Worm (Caenorhabditis elegans) whole organism, young adult: ENCODE data around the gene hrg-10.

Experiments
- B0261.1 ChIP-seq: sonication (generic microtip); optimal IDR thresholded peaks from 2 replicates; lab custom pipeline; 2016; ENCODE audit warnings: mild to moderate bottlenecking, missing genetic modification characterization, moderate library complexity, missing compliant biosample characterization
- C06A6.2 ChIP-seq: fragments of 200-800 bp; sonication (Bioruptor generic); conservative IDR thresholded peaks from 2 replicates; pipeline ENCODE4 v1.3.6; 2022; ENCODE audit warnings: missing genetic modification characterization, missing compliant biosample characterization
- F22D6.2 ChIP-seq: sonication (generic microtip); optimal IDR thresholded peaks from 2 replicates; lab custom pipeline; 2016; ENCODE audit warnings: mild to moderate bottlenecking, missing genetic modification characterization, missing compliant biosample characterization
- F39B2.1 ChIP-seq: fragments of 200-800 bp; sonication (Bioruptor generic); IDR thresholded peaks from 2 replicates; pipeline ENCODE4 v1.3.6; 2022; ENCODE audit warnings: missing genetic modification reagents, missing genetic modification characterization, missing compliant biosample characterization
- F49E8.2 ChIP-seq: sonication (generic microtip); optimal IDR thresholded peaks from 3 replicates; lab custom pipeline; 2017; ENCODE audit warnings: missing genetic modification characterization, mild to moderate bottlenecking, missing compliant biosample characterization, antibody characterized with exemption, moderate library complexity; ENCODE audit not compliant: insufficient read depth
- F52B5.7 ChIP-seq: sonication (generic microtip); optimal IDR thresholded peaks from 2 replicates; lab custom pipeline; 2016; ENCODE audit warnings: mild to moderate bottlenecking, missing genetic modification characterization, missing compliant biosample characterization
- F57C9.4 ChIP-seq: sonication (generic microtip); optimal IDR thresholded peaks from 2 replicates; lab custom pipeline; 2017; ENCODE audit warnings: mild to moderate bottlenecking, missing genetic modification characterization, missing compliant biosample characterization
- ZK185.1 ChIP-seq: sonication (generic microtip); optimal IDR thresholded peaks from 2 replicates; lab custom pipeline; 2016; ENCODE audit warnings: mild to moderate bottlenecking, missing genetic modification characterization, missing compliant biosample characterization; ENCODE audit not compliant: poor library complexity, severe bottlenecking
- ama-1 ChIP-seq, 3 experiments: fragments of 150-350 bp in 1 of 3; sonication (generic microtip) in 2 of 3; optimal IDR thresholded peaks; 2 replicates each; lab custom pipeline; 2014 to 2018; ENCODE audit warnings: missing biosample characterization in 2 of 3, missing genetic modification characterization in 2 of 3, missing genetic modification reagents in 2 of 3
- ccch-3 ChIP-seq: fragments of 200-800 bp; sonication (Bioruptor generic); optimal IDR thresholded peaks from 2 replicates; lab custom pipeline; 2018; ENCODE audit warnings: mild to moderate bottlenecking, missing genetic modification characterization, missing compliant biosample characterization
- ceh-100 ChIP-seq: fragments of 200-800 bp; sonication (Bioruptor generic); IDR thresholded peaks from 2 replicates; pipeline ENCODE4 v1.3.6; 2022; ENCODE audit warnings: missing genetic modification reagents, missing genetic modification characterization, missing compliant biosample characterization
- ceh-40 ChIP-seq: fragments of 200-800 bp; sonication (Bioruptor generic); IDR thresholded peaks from 2 replicates; pipeline ENCODE4 v1.3.6; 2022; ENCODE audit warnings: missing genetic modification characterization, missing compliant biosample characterization
- ceh-58 ChIP-seq: fragments of 200-800 bp; sonication (Bioruptor generic); IDR thresholded peaks from 2 replicates; pipeline ENCODE4 v1.3.6; 2022; ENCODE audit warnings: missing genetic modification characterization, missing compliant biosample characterization
- ceh-91 ChIP-seq: fragments of 200-800 bp; sonication (Bioruptor generic); IDR thresholded peaks from 2 replicates; pipeline ENCODE4 v1.3.6; 2022; ENCODE audit warnings: missing genetic modification reagents, missing genetic modification characterization, missing compliant biosample characterization
- dpff-1 ChIP-seq: sonication (generic microtip); optimal IDR thresholded peaks from 2 replicates; lab custom pipeline; 2017; ENCODE audit warnings: mild to moderate bottlenecking, missing genetic modification characterization, missing compliant biosample characterization
- efl-1 ChIP-seq: fragments of 150-350 bp; optimal IDR thresholded peaks from 2 replicates; lab custom pipeline; 2014; ENCODE audit warnings: missing biosample characterization, missing genetic modification reagents, missing genetic modification characterization
- ekl-4 ChIP-seq: fragments of 200-800 bp; sonication (Bioruptor generic); IDR thresholded peaks from 2 replicates; pipeline ENCODE4 v1.3.6; 2022; ENCODE audit warnings: missing genetic modification reagents, missing genetic modification characterization, missing compliant biosample characterization
- fkh-3 ChIP-seq: sonication (generic microtip); optimal IDR thresholded peaks from 2 replicates; lab custom pipeline; 2016; ENCODE audit warnings: mild to moderate bottlenecking, missing genetic modification characterization, missing compliant biosample characterization
- gei-17 ChIP-seq: fragments of 200-800 bp; sonication (Bioruptor generic); optimal IDR thresholded peaks from 2 replicates; lab custom pipeline; 2018; ENCODE audit warnings: mild to moderate bottlenecking, missing genetic modification characterization, missing compliant biosample characterization
- hlh-26 ChIP-seq: fragments of 200-800 bp; sonication (Bioruptor generic); conservative IDR thresholded peaks from 2 replicates; pipeline ENCODE4 v1.3.6; 2022; ENCODE audit warnings: missing genetic modification reagents, missing genetic modification characterization, missing compliant biosample characterization
- hsf-1 ChIP-seq: fragments of 200-800 bp; sonication (Bioruptor generic); IDR thresholded peaks from 2 replicates; pipeline ENCODE4 v1.3.6; 2022; ENCODE audit warnings: missing genetic modification reagents, missing genetic modification characterization, missing compliant biosample characterization
- let-607 ChIP-seq, 2 experiments: fragments of 200-800 bp in 1 of 2; sonication (Bioruptor generic) in 1 of 2; sonication (generic microtip) in 1 of 2; optimal IDR thresholded peaks; 2 replicates each; lab custom pipeline; 2016 to 2018; ENCODE audit warnings: mild to moderate bottlenecking in 2 of 2, missing compliant biosample characterization in 2 of 2, missing genetic modification characterization in 2 of 2, moderate library complexity in 2 of 2, missing genotype in 1 of 2
- lin-54 ChIP-seq: fragments of 200-800 bp; sonication (Bioruptor generic); optimal IDR thresholded peaks from 2 replicates; lab custom pipeline; 2018; ENCODE audit warnings: mild to moderate bottlenecking, missing genetic modification characterization, missing compliant biosample characterization
- lsy-27 ChIP-seq: sonication (generic microtip); optimal IDR thresholded peaks from 2 replicates; lab custom pipeline; 2017; ENCODE audit warnings: missing genetic modification characterization, mild to moderate bottlenecking, missing compliant biosample characterization, antibody characterized with exemption, missing genotype, borderline replicate concordance; ENCODE audit not compliant: insufficient read depth
- madf-3 ChIP-seq: fragments of 200-800 bp; sonication (Bioruptor generic); IDR thresholded peaks from 2 replicates; pipeline ENCODE4 v1.3.6; 2022; ENCODE audit warnings: missing genetic modification reagents, missing genetic modification characterization, missing compliant biosample characterization
- nhr-120 ChIP-seq: fragments of 200-800 bp; sonication (Bioruptor generic); IDR thresholded peaks from 2 replicates; pipeline ENCODE4 v1.3.6; 2022; ENCODE audit warnings: missing genetic modification characterization, missing compliant biosample characterization
- nhr-179 ChIP-seq: sonication (generic microtip); optimal IDR thresholded peaks from 2 replicates; lab custom pipeline; 2016; ENCODE audit warnings: mild to moderate bottlenecking, missing genetic modification characterization, missing compliant biosample characterization
- nhr-27 ChIP-seq: fragments of 200-800 bp; sonication (Bioruptor generic); optimal IDR thresholded peaks from 2 replicates; lab custom pipeline; 2018; ENCODE audit warnings: mild to moderate bottlenecking, missing genetic modification characterization, moderate library complexity, missing compliant biosample characterization
- rcor-1 ChIP-seq: fragments of 200-800 bp; sonication (Bioruptor generic); IDR thresholded peaks from 2 replicates; pipeline ENCODE4 v1.3.6; 2022; ENCODE audit warnings: missing genetic modification reagents, missing genetic modification characterization, missing compliant biosample characterization
- rpc-1 ChIP-seq, 2 experiments: fragments of 150-350 bp in 1 of 2; sonication (generic microtip) in 1 of 2; optimal IDR thresholded peaks; 2 replicates each; lab custom pipeline; 2014 to 2018; ENCODE audit warnings: missing biosample characterization in 1 of 2, missing genetic modification characterization in 1 of 2, missing genetic modification reagents in 1 of 2, missing genotype in 1 of 2
- sdz-38 ChIP-seq: sonication (generic microtip); optimal IDR thresholded peaks from 2 replicates; lab custom pipeline; 2016; ENCODE audit warnings: missing genotype, missing genetic modification characterization, missing compliant biosample characterization
- sea-2 ChIP-seq: fragments of 200-800 bp; sonication (Bioruptor generic); IDR thresholded peaks from 2 replicates; pipeline ENCODE4 v1.3.6; 2022; ENCODE audit warnings: missing genetic modification characterization, missing compliant biosample characterization
- snpc-3.4 ChIP-seq: sonication (generic microtip); optimal IDR thresholded peaks from 2 replicates; lab custom pipeline; 2017; ENCODE audit warnings: missing genetic modification characterization, mild to moderate bottlenecking, missing compliant biosample characterization, antibody characterized with exemption, moderate library complexity, missing genotype, missing genetic modification reagents
- snpc-4 ChIP-seq, 5 experiments: fragments of 150-350 bp in 1 of 5; sonication (generic microtip) in 4 of 5; optimal IDR thresholded peaks; 2 replicates each; lab custom pipeline; 2014 to 2018; ENCODE audit warnings: missing genetic modification characterization in 5 of 5, missing biosample characterization in 3 of 5, antibody characterized with exemption in 2 of 5, mild to moderate bottlenecking in 2 of 5, missing compliant biosample characterization in 2 of 5, missing genotype in 2 of 5, moderate library complexity in 2 of 5, missing genetic modification reagents in 1 of 5
- sptf-2 ChIP-seq: fragments of 200-800 bp; sonication (Bioruptor generic); optimal IDR thresholded peaks from 2 replicates; lab custom pipeline; 2018; ENCODE audit warnings: mild to moderate bottlenecking, missing genetic modification characterization, missing compliant biosample characterization
- tbx-9 ChIP-seq: sonication (generic microtip); optimal IDR thresholded peaks from 2 replicates; lab custom pipeline; 2016; ENCODE audit warnings: borderline replicate concordance, missing genetic modification characterization, inconsistent platforms, missing compliant biosample characterization
- unc-130 ChIP-seq: sonication (generic microtip); optimal IDR thresholded peaks from 2 replicates; lab custom pipeline; 2016; ENCODE audit warnings: missing genetic modification reagents, missing genetic modification characterization, missing compliant biosample characterization

The hrg-10 gene

DNA sequence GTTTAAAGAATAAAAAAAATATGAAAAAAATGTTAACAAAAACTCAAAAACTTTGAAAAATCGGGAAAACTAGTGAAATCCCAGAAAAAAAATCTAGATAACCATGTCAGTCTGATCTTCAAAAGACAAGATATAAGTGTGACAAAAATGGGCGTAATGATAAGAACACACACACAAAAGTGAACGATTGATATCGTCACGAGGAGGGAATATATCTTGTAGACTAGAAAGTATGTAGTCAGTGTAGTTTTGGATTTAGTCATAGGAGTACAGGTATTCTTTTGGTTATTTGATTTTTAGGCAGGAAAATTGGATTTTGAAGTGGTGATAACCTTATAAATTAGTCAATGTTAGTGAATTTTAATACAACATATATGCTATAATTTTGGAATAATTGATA, 22.6 kb downstream of the hrg-10 start:
- no peak for TF ChIP-seq snpc-4 (GFP tag; optimal IDR thresholded peaks at IDR 0.05; lab: Kevin White, UChicago)
- TF ChIP-seq snpc-4 (tag; optimal IDR thresholded peaks at IDR 0.05; lab: Kevin White, UChicago): no peak
- TF ChIP-seq dpff-1 (tag; lab: Kevin White, UChicago): no peak

ce11 chrV:18931279-18931678, 25.8 kb downstream of the hrg-10 start, which contains the start of gene ptr-22:
ptr-22 (minus strand) TSS chrV:18931379.
- TF ChIP-seq ceh-91 (GFP tag; lab: Robert Waterston, UW): no peak
- no peak for TF ChIP-seq ekl-4
- TF ChIP-seq F22D6.2 (tag; lab: Kevin White, UChicago): no peak
- no peak for TF ChIP-seq hlh-26 (GFP tag; lab: Robert Waterston, UW)
- TF ChIP-seq ceh-58: no peak
- TF ChIP-seq snpc-3.4 (tag; lab: Kevin White, UChicago): no peak
- no peak for TF ChIP-seq lsy-27 (tag; lab: Kevin White, UChicago)
- TF ChIP-seq nhr-120: no peak
- no peak for TF ChIP-seq C06A6.2 (GFP tag; lab: Robert Waterston, UW)
- TF ChIP-seq sptf-2 (GFP tag; lab: Kevin White, UChicago): no peak
- no peak for TF ChIP-seq rcor-1
- TF ChIP-seq ama-1 (optimal IDR thresholded peaks at IDR 0.05; lab: Kevin White, UChicago): no peak
- no peak for TF ChIP-seq ama-1 (GFP tag; optimal IDR thresholded peaks at IDR 0.05; lab: Kevin White, UChicago)
- TF ChIP-seq tbx-9 (tag; lab: Kevin White, UChicago): no peak
- TF ChIP-seq madf-3 (GFP tag; lab: Robert Waterston, UW): no peak
- no peak for TF ChIP-seq B0261.1 (tag; lab: Kevin White, UChicago)
- TF ChIP-seq ceh-40: no peak
- no peak for TF ChIP-seq unc-130 (GFP tag; lab: Kevin White, UChicago)
- no peak for TF ChIP-seq let-607 (tag; optimal IDR thresholded peaks at IDR 0.05; lab: Kevin White, UChicago)
- no peak for TF ChIP-seq snpc-4 (GFP tag; optimal IDR thresholded peaks at IDR 0.05; lab: Kevin White, UChicago)
- no peak for TF ChIP-seq snpc-4 (tag; optimal IDR thresholded peaks at IDR 0.05; lab: Kevin White, UChicago)
- no peak for TF ChIP-seq sea-2 (GFP tag; lab: Robert Waterston, UW)

- TF ChIP-seq ZK185.1 (tag; lab: Kevin White, UChicago) (no peak), gei-17 (GFP tag; lab: Kevin White, UChicago) (no peak), lin-54 (GFP tag; lab: Kevin White, UChicago) (no peak), rpc-1 (optimal IDR thresholded peaks at IDR 0.05; lab: Kevin White, UChicago) (no peak), rpc-1 (tag; optimal IDR thresholded peaks at IDR 0.05; lab: Kevin White, UChicago) (no peak), B0261.1 (tag; lab: Kevin White, UChicago) (no peak), tbx-9 (tag; lab: Kevin White, UChicago) (no peak), dpff-1 (tag; lab: Kevin White, UChicago) (no peak), sdz-38 (tag; lab: Kevin White, UChicago) (no peak)
- TF ChIP-seq, all 124 proteins: peak for 0
These were observed 26.4 kb downstream of the hrg-10 start for ce11 chrV:18930748-18931147.

ce11 chrV:18917396-18917795, 39.7 kb downstream of the hrg-10 start:
- TF ChIP-seq F57C9.4 (tag; lab: Kevin White, UChicago) (no peak), nhr-27 (tag; lab: Kevin White, UChicago) (no peak), hsf-1 (GFP tag; lab: Robert Waterston, UW) (no peak)

DNA sequence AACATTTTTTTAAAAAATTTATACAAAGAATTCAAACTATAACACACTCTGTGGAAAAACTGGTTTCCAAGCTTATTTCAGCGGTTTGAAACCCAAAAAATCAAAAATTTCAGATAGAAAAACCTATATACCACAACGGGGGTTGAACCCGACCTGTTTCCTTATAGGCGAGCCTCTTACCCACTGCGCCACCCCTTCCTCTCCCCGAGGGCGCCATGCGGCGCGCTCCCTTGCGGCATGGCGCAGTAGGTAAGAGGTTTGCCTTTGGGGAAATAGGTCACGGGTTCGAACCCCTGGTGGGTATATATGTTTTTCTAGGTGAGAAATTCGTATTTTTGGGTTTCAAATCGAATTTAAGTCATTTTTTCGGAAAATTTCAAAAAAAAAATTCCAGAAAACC, 44.0 kb downstream of the hrg-10 start:
- TF ChIP-seq F39B2.1 (GFP tag; lab: Robert Waterston, UW): no peak
- TF ChIP-seq rcor-1: no peak
- no peak for TF ChIP-seq F57C9.4 (tag; lab: Kevin White, UChicago)
- no peak for TF ChIP-seq fkh-3 (tag; lab: Kevin White, UChicago)
- TF ChIP-seq F52B5.7 (tag; lab: Kevin White, UChicago): no peak
- no peak for TF ChIP-seq ccch-3 (GFP tag; lab: Kevin White, UChicago)
- no peak for TF ChIP-seq F49E8.2 (tag; lab: Kevin White, UChicago)
- no peak for TF ChIP-seq ceh-100 (GFP tag; lab: Robert Waterston, UW)
- TF ChIP-seq snpc-4 (GFP tag; optimal IDR thresholded peaks at IDR 0.05; lab: Kevin White, UChicago): no peak
- TF ChIP-seq snpc-4 (tag; optimal IDR thresholded peaks at IDR 0.05; lab: Kevin White, UChicago): no peak
- no peak for TF ChIP-seq nhr-179 (tag; lab: Kevin White, UChicago)
- no peak for TF ChIP-seq efl-1 (GFP tag; lab: Kevin White, UChicago)
